Worm (Caenorhabditis elegans): ENCODE measurements around the gene csr-1.

ce11 chrIV:7977452-7977940 is 20.4 kb downstream of the csr-1 start, which contains the start of gene ora-1:
- no peak for TF ChIP-seq M03D4.4 (tag; optimal IDR thresholded peaks at IDR 0.05)
- TF ChIP-seq lsy-2 (tag; optimal IDR thresholded peaks at IDR 0.05) = no peak
- TF ChIP-seq nhr-28 (tag; optimal IDR thresholded peaks at IDR 0.05) = no peak
- no peak for TF ChIP-seq snpc-4 (tag; optimal IDR thresholded peaks at IDR 0.05)
- TF ChIP-seq hlh-1 (tag; optimal IDR thresholded peaks at IDR 0.05) = no peak
- no peak for TF ChIP-seq nhr-2 (tag; optimal IDR thresholded peaks at IDR 0.05)
- TF ChIP-seq ceh-43 (GFP tag; optimal IDR thresholded peaks at IDR 0.05) = no peak

Measured in whole organism, mixed stage, embryonic.